Fruit fly (Drosophila melanogaster) whole organism, embryonic: ENCODE data around the gene cyr.

ENCODE experiments used
- CG10543 ChIP-seq: fragments of 200-800 bp; sonication (Bioruptor generic); optimal IDR thresholded peaks from 3 replicates; lab custom pipeline; 2017; ENCODE audit warnings: missing biosample characterization, mild to moderate bottlenecking, missing genetic modification characterization, moderate library complexity
- CG10959 ChIP-seq: fragments of 200-800 bp; sonication (Bioruptor generic); IDR thresholded peaks from 2 replicates; pipeline ENCODE4 v1.3.6; 2022; ENCODE audit warnings: missing biosample characterization, missing genetic modification characterization
- CG11247 ChIP-seq: fragments of 200-800 bp; sonication (Bioruptor generic); IDR thresholded peaks from 2 replicates; pipeline ENCODE4 v1.3.6; 2022; ENCODE audit warnings: missing biosample characterization, missing genetic modification characterization
- CG12769 ChIP-seq: fragments of 200-800 bp; sonication (Bioruptor generic); optimal IDR thresholded peaks from 2 replicates; lab custom pipeline; 2019; ENCODE audit warnings: missing biosample characterization, mild to moderate bottlenecking, missing genetic modification characterization, moderate library complexity
- CG13287 ChIP-seq: fragments of 200-800 bp; sonication (Bioruptor generic); IDR thresholded peaks from 2 replicates; pipeline ENCODE4 v1.3.6; 2022; ENCODE audit warnings: missing biosample characterization, missing genetic modification characterization; ENCODE audit not compliant: partially characterized antibody
- CG14667 ChIP-seq: fragments of 200-800 bp; sonication (Bioruptor generic); IDR thresholded peaks from 2 replicates; pipeline ENCODE4 v1.3.6; 2022; ENCODE audit warnings: missing biosample characterization, missing genetic modification characterization
- CG17361 ChIP-seq: fragments of 200-800 bp; sonication (Bioruptor generic); IDR thresholded peaks from 3 replicates; pipeline ENCODE4 v1.3.6; 2022; ENCODE audit warnings: missing biosample characterization, missing genetic modification characterization
- CG2120 ChIP-seq: fragments of 200-800 bp; sonication (Bioruptor generic); optimal IDR thresholded peaks from 3 replicates; lab custom pipeline; 2016; ENCODE audit warnings: missing biosample characterization, missing genetic modification characterization
- CG2678 ChIP-seq: fragments of 200-800 bp; sonication (Bioruptor generic); optimal IDR thresholded peaks from 3 replicates; lab custom pipeline; 2019; ENCODE audit warnings: missing biosample characterization, mild to moderate bottlenecking, missing genetic modification characterization, moderate library complexity
- CG30403 ChIP-seq: fragments of 200-800 bp; sonication (Bioruptor generic); optimal IDR thresholded peaks from 3 replicates; lab custom pipeline; 2016; ENCODE audit warnings: missing biosample characterization, missing genetic modification characterization
- CG33557 ChIP-seq: fragments of 200-800 bp; sonication (Bioruptor generic); optimal IDR thresholded peaks from 2 replicates; lab custom pipeline; 2019; ENCODE audit warnings: missing biosample characterization, mild to moderate bottlenecking, missing genetic modification characterization, moderate library complexity
- CG3847 ChIP-seq: fragments of 200-800 bp; sonication (Bioruptor generic); IDR thresholded peaks from 2 replicates; pipeline ENCODE4 v1.3.6; 2022; ENCODE audit warnings: missing biosample characterization, missing genetic modification characterization
- CG4282 ChIP-seq: fragments of 200-800 bp; sonication (Bioruptor generic); optimal IDR thresholded peaks from 2 replicates; lab custom pipeline; 2016; ENCODE audit warnings: missing biosample characterization, missing genetic modification characterization
- CG6791 ChIP-seq: fragments of 200-800 bp; sonication (Bioruptor generic); IDR thresholded peaks from 3 replicates; pipeline ENCODE4 v1.3.6; 2022; ENCODE audit warnings: missing biosample characterization, missing genetic modification characterization; ENCODE audit not compliant: partially characterized antibody
- CG8359 ChIP-seq: fragments of 200-800 bp; sonication (Bioruptor generic); optimal IDR thresholded peaks from 2 replicates; lab custom pipeline; 2017; ENCODE audit warnings: missing biosample characterization, mild to moderate bottlenecking, missing genetic modification characterization, borderline replicate concordance
- Doc2 ChIP-seq: fragments of 200-800 bp; sonication (Bioruptor generic); IDR thresholded peaks from 2 replicates; pipeline ENCODE4 v1.3.6; 2022; ENCODE audit warnings: missing biosample characterization, missing genetic modification characterization
- Doc3 ChIP-seq: fragments of 200-800 bp; sonication (Bioruptor generic); IDR thresholded peaks from 3 replicates; pipeline ENCODE4 v1.3.6; 2022; ENCODE audit warnings: missing biosample characterization, missing genetic modification characterization; ENCODE audit not compliant: partially characterized antibody
- Ets97D ChIP-seq: fragments of 200-800 bp; sonication (Bioruptor generic); optimal IDR thresholded peaks from 3 replicates; lab custom pipeline; 2016; ENCODE audit warnings: missing biosample characterization, missing genetic modification characterization
- MBD-R2 ChIP-seq: fragments of 200-800 bp; sonication (Bioruptor generic); IDR thresholded peaks from 2 replicates; pipeline ENCODE4 v1.3.6; 2022; ENCODE audit warnings: missing biosample characterization, missing genetic modification characterization
- MESR4 ChIP-seq: fragments of 200-800 bp; sonication (Bioruptor generic); optimal IDR thresholded peaks from 2 replicates; lab custom pipeline; 2018; ENCODE audit warnings: missing biosample characterization, mild to moderate bottlenecking, missing genetic modification characterization, moderate library complexity
- Max ChIP-seq: fragments of 200-800 bp; sonication (Bioruptor generic); optimal IDR thresholded peaks from 2 replicates; lab custom pipeline; 2016; ENCODE audit warnings: missing biosample characterization, mild to moderate bottlenecking, missing genetic modification characterization
- NFAT ChIP-seq: fragments of 200-800 bp; sonication (Bioruptor generic); IDR thresholded peaks from 2 replicates; pipeline ENCODE4 v1.3.6; 2022; ENCODE audit warnings: missing biosample characterization, missing genetic modification characterization
- Neu2 ChIP-seq: fragments of 200-800 bp; sonication (Bioruptor generic); optimal IDR thresholded peaks from 3 replicates; lab custom pipeline; 2016; ENCODE audit warnings: missing biosample characterization, missing genetic modification characterization, borderline replicate concordance
- Oli ChIP-seq: fragments of 200-800 bp; sonication (Bioruptor generic); optimal IDR thresholded peaks from 2 replicates; lab custom pipeline; 2018; ENCODE audit warnings: missing biosample characterization, mild to moderate bottlenecking, missing genetic modification characterization, moderate library complexity
- Opbp ChIP-seq: fragments of 200-800 bp; sonication (Bioruptor generic); IDR thresholded peaks from 3 replicates; pipeline ENCODE4 v1.3.6; 2022; ENCODE audit warnings: missing biosample characterization, missing genetic modification characterization; ENCODE audit not compliant: partially characterized antibody
- Pdp1 ChIP-seq, 2 experiments: fragments of 200-800 bp; sonication (Bioruptor generic); optimal IDR thresholded peaks; 3 replicates each; lab custom pipeline; 2016; ENCODE audit warnings: missing biosample characterization in 2 of 2, missing genetic modification characterization in 2 of 2, mild to moderate bottlenecking in 1 of 2, moderate library complexity in 1 of 2
- Trl ChIP-seq, 3 experiments: fragments of >200 bp in 2 of 3; fragments of 200-800 bp in 1 of 3; sonication (Bioruptor generic) in 1 of 3; optimal IDR thresholded peaks; 2 replicates in 1 of 3; 3 replicates in 2 of 3; lab custom pipeline; 2016 to 2017; ENCODE audit warnings: missing biosample characterization in 1 of 3, missing genetic modification characterization in 1 of 3
- Usf ChIP-seq: fragments of 200-800 bp; sonication (Bioruptor generic); optimal IDR thresholded peaks from 2 replicates; lab custom pipeline; 2017; ENCODE audit warnings: missing genotype, missing biosample characterization, missing genetic modification characterization
- bab2 ChIP-seq: fragments of 200-800 bp; sonication (Bioruptor generic); optimal IDR thresholded peaks from 2 replicates; lab custom pipeline; 2016; ENCODE audit warnings: missing biosample characterization, missing genetic modification characterization
- cwo ChIP-seq: fragments of 200-800 bp; sonication (Bioruptor generic); optimal IDR thresholded peaks from 3 replicates; lab custom pipeline; 2017; ENCODE audit warnings: missing biosample characterization, missing genetic modification characterization, mild to moderate bottlenecking, moderate library complexity, missing genetic modification reagents
- da ChIP-seq: fragments of 200-800 bp; sonication (Bioruptor generic); optimal IDR thresholded peaks from 2 replicates; lab custom pipeline; 2016; ENCODE audit warnings: missing biosample characterization, missing genetic modification characterization
- dm ChIP-seq: fragments of 200-800 bp; sonication (Bioruptor generic); optimal IDR thresholded peaks from 3 replicates; lab custom pipeline; 2016; ENCODE audit warnings: missing biosample characterization, missing genetic modification characterization
- dysf ChIP-seq: fragments of 200-800 bp; sonication (Bioruptor generic); IDR thresholded peaks from 3 replicates; pipeline ENCODE4 v1.3.6; 2022; ENCODE audit warnings: missing biosample characterization, missing genetic modification characterization
- emc ChIP-seq: fragments of 200-800 bp; sonication (Bioruptor generic); optimal IDR thresholded peaks from 2 replicates; lab custom pipeline; 2016; ENCODE audit warnings: missing biosample characterization, missing genetic modification characterization
- grau ChIP-seq: fragments of 200-800 bp; optimal IDR thresholded peaks from 3 replicates; lab custom pipeline; 2019; ENCODE audit warnings: missing biosample characterization, mild to moderate bottlenecking, missing genetic modification characterization, moderate library complexity
- gt ChIP-seq: fragments of 200-800 bp; sonication (Bioruptor generic); IDR thresholded peaks from 2 replicates; pipeline ENCODE4 v1.3.6; 2022; ENCODE audit warnings: missing biosample characterization, missing genetic modification characterization
- hb ChIP-seq: fragments of 200-800 bp; sonication (Bioruptor generic); IDR thresholded peaks from 3 replicates; pipeline ENCODE4 v1.3.6; 2022; ENCODE audit warnings: missing biosample characterization, missing genetic modification characterization; ENCODE audit not compliant: partially characterized antibody
- inv ChIP-seq: fragments of 200-800 bp; sonication (Bioruptor generic); IDR thresholded peaks from 2 replicates; pipeline ENCODE4 v1.3.6; 2022; ENCODE audit warnings: missing biosample characterization, missing genetic modification characterization; ENCODE audit not compliant: partially characterized antibody
- nerfin-1 ChIP-seq: fragments of 200-800 bp; sonication (Bioruptor generic); optimal IDR thresholded peaks from 3 replicates; lab custom pipeline; 2019; ENCODE audit warnings: missing biosample characterization, mild to moderate bottlenecking, missing genetic modification characterization, moderate library complexity
- nom ChIP-seq: fragments of 200-800 bp; sonication (Bioruptor generic); optimal IDR thresholded peaks from 2 replicates; lab custom pipeline; 2017; ENCODE audit warnings: missing biosample characterization, missing genetic modification characterization, mild to moderate bottlenecking, moderate library complexity, missing genetic modification reagents
- ro ChIP-seq: fragments of 200-800 bp; sonication (Bioruptor generic); IDR thresholded peaks from 2 replicates; pipeline ENCODE4 v1.3.6; 2022; ENCODE audit warnings: missing biosample characterization, missing genetic modification characterization
- slbo ChIP-seq: fragments of 200-800 bp; sonication (Bioruptor generic); IDR thresholded peaks from 2 replicates; pipeline ENCODE4 v1.3.6; 2022; ENCODE audit warnings: missing biosample characterization, missing genetic modification characterization
- twi ChIP-seq: fragments of 200-800 bp; optimal IDR thresholded peaks from 2 replicates; lab custom pipeline; 2019; ENCODE audit warnings: missing biosample characterization, mild to moderate bottlenecking, missing genetic modification characterization, moderate library complexity

The cyr gene

dm6 chrX:8115717-8116311, 19.7 kb downstream of the cyr start, which contains the start of gene Gclc (continued):
- TF ChIP-seq bab2 (GFP tag; lab: Kevin White, UChicago) = no peak
- TF ChIP-seq hb (GFP tag; lab: Robert Waterston, UW) = no peak
- TF ChIP-seq cwo = peak; percentile 82
- no peak for TF ChIP-seq CG14667
- no peak for TF ChIP-seq CG17361
- no peak for TF ChIP-seq CG11247
- no peak for TF ChIP-seq CG8359 (GFP tag; lab: Kevin White, UChicago)
- peak; percentile 62 for TF ChIP-seq CG13287 (GFP tag; lab: Robert Waterston, UW)
- peak; percentile 20; the same call in 1 of the 2 replicates for TF ChIP-seq inv (GFP tag; lab: Robert Waterston, UW)
- TF ChIP-seq CG33557 (GFP tag; lab: Kevin White, UChicago) = no peak
- TF ChIP-seq Ets97D (GFP tag; lab: Kevin White, UChicago) = peak; percentile 36
- TF ChIP-seq CG2120 (GFP tag; lab: Kevin White, UChicago) = peak; percentile 27
- TF ChIP-seq CG12769 (tag; lab: Kevin White, UChicago) = peak; percentile 36
- TF ChIP-seq emc (GFP tag; lab: Kevin White, UChicago) = no peak
- peak; percentile 81 for TF ChIP-seq dm (GFP tag; lab: Kevin White, UChicago)
- TF ChIP-seq Max = peak; percentile 23
- TF ChIP-seq MBD-R2 (GFP tag; lab: Robert Waterston, UW) = no peak; the same call in 1 of the 2 replicates
- peak; percentile 30 for TF ChIP-seq MESR4 (GFP tag; lab: Kevin White, UChicago)
- peak; percentile 23; the same call in 1 of the 3 replicates for TF ChIP-seq Opbp (GFP tag; lab: Robert Waterston, UW)
- TF ChIP-seq CG2678 (tag; lab: Kevin White, UChicago) = no peak
- 0 out of 2 replicates have a peak, but pooled peaks have one; percentile 23 for TF ChIP-seq NFAT (GFP tag; lab: Robert Waterston, UW)
- peak; percentile 53; the same call in 2 of the 3 replicates for TF ChIP-seq CG6791 (GFP tag; lab: Robert Waterston, UW)
- TF ChIP-seq da = no peak
- no peak for TF ChIP-seq ro (GFP tag; lab: Robert Waterston, UW)
- 0 out of 3 replicates have a peak, but pooled peaks have one; percentile 35 for TF ChIP-seq Doc3 (GFP tag; lab: Robert Waterston, UW)

dm6 chrX:8115343-8115676, 20.2 kb downstream of the cyr start:
- TF ChIP-seq nom (GFP tag; lab: Kevin White, UChicago) (no peak), Neu2 (GFP tag; lab: Kevin White, UChicago) (no peak), grau (tag; lab: Kevin White, UChicago) (no peak), slbo (0 out of 2 replicates have a peak, but pooled peaks have one; percentile 0), Oli (tag; lab: Kevin White, UChicago) (no peak), cwo (no peak), dysf (no peak), Usf (no peak), CG3847 (GFP tag; lab: Robert Waterston, UW) (no peak), CG30403 (no peak), CG4282 (GFP tag; lab: Kevin White, UChicago) (no peak), Doc2 (GFP tag; lab: Robert Waterston, UW) (no peak), Pdp1 (GFP tag; optimal IDR thresholded peaks at IDR 0.05; lab: Kevin White, UChicago) (peak in 1 of 2 experiments; percentile 95), Trl (optimal IDR thresholded peaks at IDR 0.05; lab: Kevin White, UChicago) (peak in 1 of 2 experiments; percentile 57), Trl (GFP tag; optimal IDR thresholded peaks at IDR 0.05; lab: Kevin White, UChicago) (no peak), CG10959 (GFP tag; lab: Robert Waterston, UW) (no peak), twi (tag; lab: Kevin White, UChicago) (no peak), CG10543 (GFP tag; lab: Kevin White, UChicago) (no peak), gt (GFP tag; lab: Robert Waterston, UW) (no peak), nerfin-1 (tag; lab: Kevin White, UChicago) (peak; percentile 13)
- TF ChIP-seq, all 482 proteins: peak for 4
